Worm (Caenorhabditis elegans) whole organism, mixed stage, embryonic: ENCODE measurements around the gene nhr-193.

Experiments used
- M03D4.4 ChIP-seq: sonication (generic microtip); optimal IDR thresholded peaks from 2 replicates; lab custom pipeline; 2017; ENCODE audit warnings: mild to moderate bottlenecking, missing genetic modification characterization, missing compliant biosample characterization
- cnd-1 ChIP-seq: fragments of 200-800 bp; sonication (Bioruptor generic); optimal IDR thresholded peaks from 2 replicates; lab custom pipeline; 2018; ENCODE audit warnings: mild to moderate bottlenecking, missing genetic modification characterization, missing compliant biosample characterization
- elt-3 ChIP-seq: fragments of 150-350 bp; optimal IDR thresholded peaks from 2 replicates; lab custom pipeline; 2014; ENCODE audit warnings: missing biosample characterization, missing genetic modification characterization
- flh-1 ChIP-seq: fragments of 200-800 bp; sonication (Bioruptor generic); optimal IDR thresholded peaks from 2 replicates; lab custom pipeline; 2018; ENCODE audit warnings: mild to moderate bottlenecking, missing genetic modification characterization, moderate library complexity, missing compliant biosample characterization
- lin-13 ChIP-seq: fragments of 150-350 bp; optimal IDR thresholded peaks from 2 replicates; lab custom pipeline; 2014; ENCODE audit warnings: missing biosample characterization, missing genetic modification characterization
- mab-5 ChIP-seq: fragments of 150-350 bp; optimal IDR thresholded peaks from 2 replicates; lab custom pipeline; 2014; ENCODE audit warnings: missing biosample characterization, missing genetic modification characterization
- nhr-12 ChIP-seq: fragments of 150-350 bp; optimal IDR thresholded peaks from 2 replicates; lab custom pipeline; 2014; ENCODE audit warnings: missing biosample characterization, missing genetic modification characterization
- nhr-28 ChIP-seq: fragments of 150-350 bp; optimal IDR thresholded peaks from 2 replicates; lab custom pipeline; 2014; ENCODE audit warnings: missing biosample characterization, missing genetic modification characterization
- snpc-4 ChIP-seq: fragments of 150-350 bp; optimal IDR thresholded peaks from 2 replicates; lab custom pipeline; 2014; ENCODE audit warnings: missing biosample characterization, missing genetic modification characterization
- unc-62 ChIP-seq: fragments of 150-350 bp; optimal IDR thresholded peaks from 2 replicates; lab custom pipeline; 2014; ENCODE audit warnings: missing biosample characterization, missing genetic modification reagents, missing genetic modification characterization
- ztf-11 ChIP-seq: fragments of 150-350 bp; optimal IDR thresholded peaks from 2 replicates; lab custom pipeline; 2014; ENCODE audit warnings: missing biosample characterization, missing genetic modification characterization

ce11 chrV:16309523-16309922 lies 32.6 kb upstream of the nhr-193 start, which contains the start of gene oac-7:
- no peak for TF ChIP-seq elt-3
- TF ChIP-seq nhr-12 (tag; lab: Kevin White, UChicago), result no peak
- no peak for TF ChIP-seq snpc-4 (tag; lab: Kevin White, UChicago)
- TF ChIP-seq M03D4.4 (tag; lab: Kevin White, UChicago), result no peak
- TF ChIP-seq flh-1 (GFP tag; lab: Kevin White, UChicago), result no peak
- no peak for TF ChIP-seq lin-13
- TF ChIP-seq nhr-28 (tag; lab: Kevin White, UChicago), result peak; percentile 12
- TF ChIP-seq mab-5 (tag; lab: Kevin White, UChicago), result no peak
- TF ChIP-seq unc-62, result no peak
- TF ChIP-seq ztf-11, result no peak
- no peak for TF ChIP-seq cnd-1 (tag; lab: Kevin White, UChicago)
